Worm (Caenorhabditis elegans) whole organism, L1 larva: Measurements from ENCODE around the gene K08H2.3.

ENCODE experiments used
- aly-2 ChIP-seq: fragments of 150-350 bp; optimal IDR thresholded peaks from 2 replicates; lab custom pipeline; 2014; ENCODE audit warnings: missing biosample characterization, missing genetic modification characterization
- ceh-82 ChIP-seq, 3 experiments: fragments of 150-350 bp in 1 of 3; sonication (generic microtip) in 2 of 3; optimal IDR thresholded peaks; 2 replicates each; lab custom pipeline; 2014 to 2017; ENCODE audit warnings: missing biosample characterization in 3 of 3, missing genetic modification characterization in 3 of 3
- nhr-77 ChIP-seq: fragments of 150-350 bp; optimal IDR thresholded peaks from 2 replicates; lab custom pipeline; 2014; ENCODE audit warnings: missing biosample characterization, missing genetic modification characterization

DNA sequence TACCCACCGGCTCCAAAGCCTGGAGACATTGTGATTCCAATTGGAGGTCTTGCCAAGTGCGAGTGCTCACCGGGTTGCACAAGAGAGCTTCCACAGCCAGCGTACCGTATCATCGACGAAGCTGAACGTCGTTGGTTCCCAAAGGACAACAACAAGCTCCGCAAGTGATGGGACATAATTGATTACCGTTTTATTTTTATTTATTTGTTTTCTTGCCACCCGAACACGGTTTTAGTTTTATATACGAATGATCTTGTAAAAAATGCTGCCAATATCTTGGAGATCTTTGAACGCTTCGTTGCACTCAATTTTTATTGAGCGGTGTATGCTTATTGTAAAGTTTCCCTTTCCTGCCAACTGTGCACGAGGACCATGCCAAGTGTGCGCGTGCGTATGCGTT lies 995 bp downstream of the K08H2.3 start, which contains the start of gene K08H2.4:
- TF ChIP-seq ceh-82 (tag; optimal IDR thresholded peaks at IDR 0.05; lab: Kevin White, UChicago) (no peak), aly-2 (tag; lab: Kevin White, UChicago) (no peak), nhr-77 (tag; lab: Kevin White, UChicago) (no peak)
